Worm (Caenorhabditis elegans) whole organism, late embryonic: ENCODE results near the gene sir-2.3.

Source experiments
- C08G9.2 ChIP-seq: sonication (generic microtip); optimal IDR thresholded peaks from 2 replicates; lab custom pipeline; 2016; ENCODE audit warnings: mild to moderate bottlenecking, missing genetic modification characterization, moderate library complexity, missing compliant biosample characterization
- F13H6.1 ChIP-seq: sonication (generic microtip); optimal IDR thresholded peaks from 2 replicates; lab custom pipeline; 2016; ENCODE audit warnings: missing genetic modification characterization, missing compliant biosample characterization
- K09A11.1 ChIP-seq: sonication (generic microtip); optimal IDR thresholded peaks from 2 replicates; lab custom pipeline; 2017; ENCODE audit warnings: antibody characterized with exemption, mild to moderate bottlenecking, missing genetic modification characterization, missing compliant biosample characterization; ENCODE audit not compliant: insufficient read depth
- T23F11.4 ChIP-seq: fragments of 200-800 bp; sonication (Bioruptor generic); optimal IDR thresholded peaks from 2 replicates; lab custom pipeline; 2018; ENCODE audit warnings: mild to moderate bottlenecking, missing genetic modification characterization, missing compliant biosample characterization
- Y22D7AL.16 ChIP-seq: sonication (generic microtip); optimal IDR thresholded peaks from 2 replicates; lab custom pipeline; 2016; ENCODE audit warnings: missing genetic modification characterization, missing compliant biosample characterization
- ahr-1 ChIP-seq: sonication (generic microtip); optimal IDR thresholded peaks from 2 replicates; lab custom pipeline; 2016; ENCODE audit warnings: missing genetic modification characterization, missing compliant biosample characterization
- ama-1 ChIP-seq: fragments of 150-350 bp; optimal IDR thresholded peaks from 2 replicates; lab custom pipeline; 2014
- ceh-14 ChIP-seq: sonication (generic microtip); optimal IDR thresholded peaks from 2 replicates; lab custom pipeline; 2016; ENCODE audit warnings: missing genotype, missing genetic modification characterization, missing compliant biosample characterization
- ceh-18 ChIP-seq: sonication (generic microtip); optimal IDR thresholded peaks from 2 replicates; lab custom pipeline; 2016; ENCODE audit warnings: missing genetic modification characterization, missing compliant biosample characterization
- ceh-19 ChIP-seq: fragments of 200-800 bp; sonication (Bioruptor generic); optimal IDR thresholded peaks from 2 replicates; lab custom pipeline; 2018; ENCODE audit warnings: mild to moderate bottlenecking, missing genetic modification characterization, missing compliant biosample characterization
- ceh-24 ChIP-seq: sonication (generic microtip); optimal IDR thresholded peaks from 2 replicates; lab custom pipeline; 2016; ENCODE audit warnings: mild to moderate bottlenecking, missing genetic modification characterization, missing compliant biosample characterization
- ceh-30 ChIP-seq: fragments of 150-350 bp; optimal IDR thresholded peaks from 2 replicates; lab custom pipeline; 2014; ENCODE audit warnings: missing biosample characterization, missing genetic modification characterization
- ceh-45 ChIP-seq: fragments of 200-800 bp; sonication (Bioruptor generic); IDR thresholded peaks from 2 replicates; pipeline ENCODE4 v1.3.6; 2022; ENCODE audit warnings: missing genetic modification reagents, missing genetic modification characterization, missing compliant biosample characterization
- ceh-48 ChIP-seq: sonication (generic microtip); optimal IDR thresholded peaks from 2 replicates; lab custom pipeline; 2016; ENCODE audit warnings: missing genetic modification characterization, inconsistent platforms, missing compliant biosample characterization
- ceh-6 ChIP-seq: fragments of 200-800 bp; sonication (Bioruptor generic); optimal IDR thresholded peaks from 2 replicates; lab custom pipeline; 2018; ENCODE audit warnings: mild to moderate bottlenecking, missing genetic modification characterization, missing compliant biosample characterization
- ceh-9 ChIP-seq: sonication (generic microtip); optimal IDR thresholded peaks from 2 replicates; lab custom pipeline; 2016; ENCODE audit warnings: mild to moderate bottlenecking, missing genetic modification characterization, inconsistent platforms, missing compliant biosample characterization
- che-1 ChIP-seq: sonication (generic microtip); optimal IDR thresholded peaks from 2 replicates; lab custom pipeline; 2016; ENCODE audit warnings: mild to moderate bottlenecking, missing genetic modification characterization, missing compliant biosample characterization
- dmd-4 ChIP-seq: sonication (generic microtip); optimal IDR thresholded peaks from 2 replicates; lab custom pipeline; 2016; ENCODE audit warnings: borderline replicate concordance, missing genetic modification characterization, missing compliant biosample characterization
- elt-2 ChIP-seq: sonication (generic microtip); optimal IDR thresholded peaks from 2 replicates; lab custom pipeline; 2016; ENCODE audit warnings: missing genetic modification reagents, missing genetic modification characterization, missing compliant biosample characterization
- elt-4 ChIP-seq: sonication (generic microtip); optimal IDR thresholded peaks from 2 replicates; lab custom pipeline; 2016; ENCODE audit warnings: missing genetic modification characterization, missing compliant biosample characterization
- ets-4 ChIP-seq: sonication (generic microtip); optimal IDR thresholded peaks from 2 replicates; lab custom pipeline; 2016; ENCODE audit warnings: missing genetic modification characterization, missing compliant biosample characterization
- eyg-1 ChIP-seq: sonication (generic microtip); optimal IDR thresholded peaks from 2 replicates; lab custom pipeline; 2016; ENCODE audit warnings: missing genotype, missing genetic modification characterization, missing compliant biosample characterization
- fax-1 ChIP-seq: sonication (generic microtip); optimal IDR thresholded peaks from 2 replicates; lab custom pipeline; 2016; ENCODE audit warnings: missing genotype, missing genetic modification characterization, missing compliant biosample characterization
- fkh-10 ChIP-seq: fragments of 150-350 bp; optimal IDR thresholded peaks from 2 replicates; lab custom pipeline; 2014; ENCODE audit warnings: missing biosample characterization, missing genetic modification reagents, missing genetic modification characterization
- hlh-15 ChIP-seq: sonication (generic microtip); optimal IDR thresholded peaks from 2 replicates; lab custom pipeline; 2016; ENCODE audit warnings: missing genetic modification characterization, missing compliant biosample characterization
- hlh-8 ChIP-seq: sonication (generic microtip); optimal IDR thresholded peaks from 2 replicates; lab custom pipeline; 2016; ENCODE audit warnings: missing genotype, missing genetic modification characterization, missing compliant biosample characterization
- mec-3 ChIP-seq: sonication (generic microtip); optimal IDR thresholded peaks from 2 replicates; lab custom pipeline; 2016; ENCODE audit warnings: borderline replicate concordance, missing genetic modification characterization, missing compliant biosample characterization
- nfya-1 ChIP-seq: sonication (generic microtip); optimal IDR thresholded peaks from 2 replicates; lab custom pipeline; 2017; ENCODE audit warnings: missing genetic modification characterization, mild to moderate bottlenecking, missing compliant biosample characterization, antibody characterized with exemption, moderate library complexity
- npax-4 ChIP-seq: sonication (generic microtip); optimal IDR thresholded peaks from 2 replicates; lab custom pipeline; 2016; ENCODE audit warnings: missing genetic modification characterization, missing compliant biosample characterization
- odd-2 ChIP-seq: sonication (generic microtip); optimal IDR thresholded peaks from 2 replicates; lab custom pipeline; 2017; ENCODE audit warnings: antibody characterized with exemption, mild to moderate bottlenecking, missing genetic modification characterization, missing compliant biosample characterization
- pha-2 ChIP-seq: sonication (generic microtip); optimal IDR thresholded peaks from 2 replicates; lab custom pipeline; 2017; ENCODE audit warnings: mild to moderate bottlenecking, missing genetic modification characterization, missing compliant biosample characterization
- pha-4 ChIP-seq: fragments of 150-350 bp; optimal IDR thresholded peaks from 2 replicates; lab custom pipeline; 2018; ENCODE audit warnings: missing biosample characterization, missing genetic modification reagents, missing genetic modification characterization
- pros-1 ChIP-seq: fragments of 150-350 bp; optimal IDR thresholded peaks from 2 replicates; lab custom pipeline; 2014; ENCODE audit warnings: missing biosample characterization, missing genetic modification reagents, missing genetic modification characterization
- ref-2 ChIP-seq: sonication (generic microtip); optimal IDR thresholded peaks from 2 replicates; lab custom pipeline; 2016; ENCODE audit warnings: missing genetic modification characterization, missing compliant biosample characterization
- rnt-1 ChIP-seq: sonication (generic microtip); optimal IDR thresholded peaks from 2 replicates; lab custom pipeline; 2016; ENCODE audit warnings: missing genetic modification characterization, missing compliant biosample characterization
- syd-9 ChIP-seq: sonication (generic microtip); optimal IDR thresholded peaks from 2 replicates; lab custom pipeline; 2016; ENCODE audit warnings: mild to moderate bottlenecking, missing genetic modification characterization, moderate library complexity, missing compliant biosample characterization
- tbx-7 ChIP-seq: sonication (generic microtip); optimal IDR thresholded peaks from 2 replicates; lab custom pipeline; 2016; ENCODE audit warnings: missing genotype, missing genetic modification characterization, missing compliant biosample characterization
- unc-3 ChIP-seq, 2 experiments: fragments of 200-800 bp in 1 of 2; sonication (Bioruptor generic) in 1 of 2; sonication (generic microtip) in 1 of 2; conservative IDR thresholded peaks in 1 of 2; optimal IDR thresholded peaks in 1 of 2; 2 replicates each; pipeline versions ENCODE4 v1.3.6 to Lab custom; 2016 to 2022; ENCODE audit warnings: missing compliant biosample characterization in 2 of 2, missing genetic modification characterization in 2 of 2, missing genetic modification reagents in 1 of 2
- unc-42 ChIP-seq: sonication (generic microtip); optimal IDR thresholded peaks from 2 replicates; lab custom pipeline; 2016; ENCODE audit warnings: missing genotype, missing genetic modification characterization, missing compliant biosample characterization
- unc-55 ChIP-seq: sonication (generic microtip); optimal IDR thresholded peaks from 2 replicates; lab custom pipeline; 2017; ENCODE audit warnings: missing biosample characterization, missing genetic modification reagents, missing genetic modification characterization
- unc-86 ChIP-seq: sonication (generic microtip); optimal IDR thresholded peaks from 2 replicates; lab custom pipeline; 2016; ENCODE audit warnings: missing genetic modification characterization, missing compliant biosample characterization
- ztf-16 ChIP-seq: sonication (generic microtip); optimal IDR thresholded peaks from 2 replicates; lab custom pipeline; 2017; ENCODE audit warnings: missing genetic modification characterization, missing compliant biosample characterization

The sir-2.3 gene

ce11 chrX:13306869-13307446, 24.5 kb upstream of the sir-2.3 start (continued):
- peak; percentile 87 for TF ChIP-seq fax-1 (tag; lab: Kevin White, UChicago)
- peak; percentile 90 for TF ChIP-seq Y22D7AL.16 (tag; lab: Kevin White, UChicago)
- peak; percentile 80 for TF ChIP-seq ceh-48 (tag; lab: Kevin White, UChicago)
- TF ChIP-seq hlh-8 (tag; lab: Kevin White, UChicago), result peak; percentile 93
- peak; percentile 69 for TF ChIP-seq odd-2 (tag; lab: Kevin White, UChicago)
- peak; percentile 91 for TF ChIP-seq che-1
- TF ChIP-seq elt-2 (tag; lab: Kevin White, UChicago), result peak; percentile 94
- TF ChIP-seq eyg-1, result peak; percentile 86
- TF ChIP-seq dmd-4, result peak; percentile 89
- TF ChIP-seq ref-2 (tag; lab: Kevin White, UChicago), result peak; percentile 83
- peak; percentile 83 for TF ChIP-seq K09A11.1 (tag; lab: Kevin White, UChicago)
- peak; percentile 78 for TF ChIP-seq ceh-14 (tag; lab: Kevin White, UChicago)
- no peak for TF ChIP-seq pha-4
- TF ChIP-seq ceh-30 (tag; lab: Kevin White, UChicago), result peak; percentile 54
- TF ChIP-seq ets-4 (tag; lab: Kevin White, UChicago), result peak; percentile 52
- TF ChIP-seq F13H6.1 (tag; lab: Kevin White, UChicago), result peak; percentile 72
- peak; percentile 66 for TF ChIP-seq pros-1 (tag; lab: Kevin White, UChicago)
- TF ChIP-seq ztf-16 (tag; lab: Kevin White, UChicago), result peak; percentile 88
- peak; percentile 83 for TF ChIP-seq ceh-24
- TF ChIP-seq ama-1 (lab: Kevin White, UChicago), result no peak
- TF ChIP-seq tbx-7, result peak; percentile 29
- no peak for TF ChIP-seq elt-4
- peak; percentile 87 for TF ChIP-seq hlh-15 (tag; lab: Kevin White, UChicago)
- TF ChIP-seq fkh-10, result peak; percentile 83
- TF ChIP-seq nfya-1, result peak; percentile 80

- TF ChIP-seq ceh-45 (no peak), unc-86 (tag; lab: Kevin White, UChicago) (no peak), ceh-19 (GFP tag; lab: Kevin White, UChicago) (no peak), ceh-18 (no peak), npax-4 (tag; lab: Kevin White, UChicago) (no peak), ceh-9 (tag; lab: Kevin White, UChicago) (no peak), unc-3 (GFP tag; conservative IDR thresholded peaks at IDR 0.05; lab: Robert Waterston, UW) (no peak), unc-3 (tag; optimal IDR thresholded peaks at IDR 0.05; lab: Kevin White, UChicago) (no peak), ceh-6 (no peak), ets-4 (tag; lab: Kevin White, UChicago) (no peak), T23F11.4 (no peak), ama-1 (lab: Kevin White, UChicago) (no peak), fax-1 (tag; lab: Kevin White, UChicago) (no peak), elt-4 (no peak), pros-1 (tag; lab: Kevin White, UChicago) (no peak), rnt-1 (tag; lab: Kevin White, UChicago) (no peak), che-1 (no peak), ahr-1 (tag; lab: Kevin White, UChicago) (no peak), unc-42 (tag; lab: Kevin White, UChicago) (no peak), nfya-1 (no peak)
Measured at ce11 chrX:13307852-13308251, 23.6 kb upstream of the sir-2.3 start.

- TF ChIP-seq C08G9.2 (tag; lab: Kevin White, UChicago) (no peak), hlh-8 (tag; lab: Kevin White, UChicago) (no peak), npax-4 (tag; lab: Kevin White, UChicago) (no peak), ceh-24 (no peak), pha-2 (tag; lab: Kevin White, UChicago) (no peak), unc-55 (GFP tag; lab: Kevin White, UChicago) (no peak), mec-3 (no peak), ets-4 (tag; lab: Kevin White, UChicago) (no peak), syd-9 (tag; lab: Kevin White, UChicago) (no peak)
- TF ChIP-seq, all 69 proteins: peak for 0
Measured at ce11 chrX:13308745-13309144, 22.7 kb upstream of the sir-2.3 start, which contains the start of gene srxa-8. Gene srxa-8 (minus strand): TSS chrX:13308845.
